Worm (Caenorhabditis elegans) whole organism, mixed stage, embryonic: ENCODE results near the gene Y37A1B.4.

ENCODE experiments used
- ceh-39 ChIP-seq: fragments of 150-350 bp; optimal IDR thresholded peaks from 2 replicates; lab custom pipeline; 2014; ENCODE audit warnings: missing biosample characterization, missing genetic modification characterization
- elt-1 ChIP-seq: sonication (generic microtip); optimal IDR thresholded peaks from 2 replicates; lab custom pipeline; 2017; ENCODE audit warnings: missing genetic modification characterization, mild to moderate bottlenecking, missing compliant biosample characterization, antibody characterized with exemption, moderate library complexity, borderline replicate concordance; ENCODE audit not compliant: insufficient read depth
- elt-3 ChIP-seq: fragments of 150-350 bp; optimal IDR thresholded peaks from 2 replicates; lab custom pipeline; 2014; ENCODE audit warnings: missing biosample characterization, missing genetic modification characterization
- lsy-2 ChIP-seq: fragments of 150-350 bp; optimal IDR thresholded peaks from 2 replicates; lab custom pipeline; 2014; ENCODE audit warnings: missing biosample characterization, missing genetic modification characterization
- nhr-237 ChIP-seq: fragments of 150-350 bp; optimal IDR thresholded peaks from 2 replicates; lab custom pipeline; 2014; ENCODE audit warnings: missing biosample characterization, missing genetic modification characterization
- sptf-1 ChIP-seq: sonication (generic microtip); optimal IDR thresholded peaks from 2 replicates; lab custom pipeline; 2017; ENCODE audit warnings: mild to moderate bottlenecking, missing genetic modification characterization, moderate library complexity, missing compliant biosample characterization

ce11 chrIV:14013692-14014091 is 46.8 kb downstream of the Y37A1B.4 start:
- no peak for TF ChIP-seq lsy-2 (tag; lab: Kevin White, UChicago)
- no peak for TF ChIP-seq sptf-1 (tag; lab: Kevin White, UChicago)
- TF ChIP-seq elt-1, result no peak
- TF ChIP-seq elt-3, result no peak
- TF ChIP-seq nhr-237, result no peak
- no peak for TF ChIP-seq ceh-39 (tag; lab: Kevin White, UChicago)
